Worm (Caenorhabditis elegans) whole organism, midembryonic: Measurements from ENCODE around the gene dlc-1.

Experiments
- T22C8.4 ChIP-seq: fragments of 200-800 bp; sonication (Bioruptor generic); IDR thresholded peaks from 2 replicates; pipeline ENCODE4 v1.3.6; 2022; ENCODE audit warnings: missing genetic modification characterization, missing compliant biosample characterization
- cog-1 ChIP-seq: sonication (generic microtip); optimal IDR thresholded peaks from 2 replicates; lab custom pipeline; 2016; ENCODE audit warnings: missing genetic modification characterization, missing compliant biosample characterization
- flt-1 ChIP-seq: fragments of 200-800 bp; sonication (Bioruptor generic); IDR thresholded peaks from 2 replicates; pipeline ENCODE4 v1.3.6; 2022; ENCODE audit warnings: missing genetic modification characterization, missing compliant biosample characterization
- klf-2 ChIP-seq: fragments of 200-800 bp; sonication (Bioruptor generic); conservative IDR thresholded peaks from 2 replicates; pipeline ENCODE4 v1.3.6; 2022; ENCODE audit warnings: missing genetic modification reagents, missing genetic modification characterization, missing compliant biosample characterization
- med-1 ChIP-seq: sonication (generic microtip); optimal IDR thresholded peaks from 2 replicates; lab custom pipeline; 2017; ENCODE audit warnings: missing genetic modification characterization, mild to moderate bottlenecking, missing compliant biosample characterization, antibody characterized with exemption, missing genetic modification reagents; ENCODE audit not compliant: insufficient read depth
- ref-1 ChIP-seq: fragments of 200-800 bp; sonication (Bioruptor generic); conservative IDR thresholded peaks from 2 replicates; pipeline ENCODE4 v1.3.6; 2022; ENCODE audit warnings: missing genetic modification reagents, missing genetic modification characterization, missing compliant biosample characterization
- tab-1 ChIP-seq: fragments of 200-800 bp; sonication (Bioruptor generic); IDR thresholded peaks from 2 replicates; pipeline ENCODE4 v1.3.6; 2022; ENCODE audit warnings: missing genetic modification characterization, missing compliant biosample characterization
- ztf-23 ChIP-seq: fragments of 200-800 bp; sonication (Bioruptor generic); IDR thresholded peaks from 2 replicates; pipeline ENCODE4 v1.3.6; 2022; ENCODE audit warnings: missing genetic modification reagents, missing genetic modification characterization, missing compliant biosample characterization
- ztf-29 ChIP-seq: fragments of 200-800 bp; sonication (Bioruptor generic); IDR thresholded peaks from 2 replicates; pipeline ENCODE4 v1.3.6; 2022; ENCODE audit warnings: missing genetic modification reagents, missing genetic modification characterization, missing compliant biosample characterization

Gene dlc-1

ce11 chrIII:6421473-6421872, 42.1 kb downstream of the dlc-1 start:
- TF ChIP-seq cog-1 (tag; lab: Kevin White, UChicago) (no peak), ref-1 (GFP tag; lab: Robert Waterston, UW) (no peak), med-1 (no peak), ztf-29 (GFP tag; lab: Robert Waterston, UW) (no peak), tab-1 (GFP tag; lab: Robert Waterston, UW) (no peak), ztf-23 (no peak), flt-1 (GFP tag; lab: Robert Waterston, UW) (no peak), T22C8.4 (GFP tag; lab: Robert Waterston, UW) (no peak), klf-2 (GFP tag; lab: Robert Waterston, UW) (no peak)

- TF ChIP-seq tab-1 (GFP tag; lab: Robert Waterston, UW) = no peak
- TF ChIP-seq ztf-23 = no peak
- TF ChIP-seq cog-1 (tag; lab: Kevin White, UChicago) = peak; percentile 33
- TF ChIP-seq med-1 = no peak
- TF ChIP-seq ztf-29 (GFP tag; lab: Robert Waterston, UW) = peak; percentile 39; the same call in 1 of the 2 replicates
- no peak for TF ChIP-seq klf-2 (GFP tag; lab: Robert Waterston, UW)
- no peak for TF ChIP-seq T22C8.4 (GFP tag; lab: Robert Waterston, UW)
- no peak for TF ChIP-seq ref-1 (GFP tag; lab: Robert Waterston, UW)
- 0 out of 2 replicates have a peak, but pooled peaks have one; percentile 8 for TF ChIP-seq flt-1 (GFP tag; lab: Robert Waterston, UW)
Observed at ce11 chrIII:6420995-6421404, 42.6 kb downstream of the dlc-1 start.

- no peak for TF ChIP-seq flt-1 (GFP tag; lab: Robert Waterston, UW)
- no peak for TF ChIP-seq T22C8.4 (GFP tag; lab: Robert Waterston, UW)
- no peak for TF ChIP-seq med-1
- TF ChIP-seq cog-1 (tag; lab: Kevin White, UChicago) = no peak
- no peak for TF ChIP-seq ztf-23
- TF ChIP-seq ref-1 (GFP tag; lab: Robert Waterston, UW) = no peak
- TF ChIP-seq tab-1 (GFP tag; lab: Robert Waterston, UW) = no peak
- TF ChIP-seq klf-2 (GFP tag; lab: Robert Waterston, UW) = no peak
- no peak for TF ChIP-seq ztf-29 (GFP tag; lab: Robert Waterston, UW)
Observed at ce11 chrIII:6420201-6420600, 43.4 kb downstream of the dlc-1 start.

- TF ChIP-seq flt-1 (GFP tag; lab: Robert Waterston, UW) = no peak
Observed at ce11 chrIII:6419409-6419944, 44.1 kb downstream of the dlc-1 start, which contains the start of gene atgl-1. atgl-1 (minus strand) TSS chrIII:6419459.

ce11 chrIII:6418254-6418653, 45.3 kb downstream of the dlc-1 start:
- TF ChIP-seq klf-2 (GFP tag; lab: Robert Waterston, UW) (no peak), ref-1 (GFP tag; lab: Robert Waterston, UW) (no peak), flt-1 (GFP tag; lab: Robert Waterston, UW) (no peak), ztf-23 (no peak), tab-1 (GFP tag; lab: Robert Waterston, UW) (no peak), med-1 (no peak), T22C8.4 (GFP tag; lab: Robert Waterston, UW) (no peak), cog-1 (tag; lab: Kevin White, UChicago) (no peak), ztf-29 (GFP tag; lab: Robert Waterston, UW) (no peak)

- TF ChIP-seq ztf-29 (GFP tag; lab: Robert Waterston, UW) (no peak), tab-1 (GFP tag; lab: Robert Waterston, UW) (no peak), klf-2 (GFP tag; lab: Robert Waterston, UW) (no peak), ref-1 (GFP tag; lab: Robert Waterston, UW) (no peak), med-1 (no peak), cog-1 (tag; lab: Kevin White, UChicago) (no peak)
Observed at ce11 chrIII:6415306-6415973, 48.1 kb downstream of the dlc-1 start, which contains the start of gene nas-4. nas-4 (minus strand) TSS chrIII:6415656.
